Fruit fly (Drosophila melanogaster) whole organism, pupa: ENCODE measurements around the gene Cpr35B.
A peak's percentile ranks its signal among the peaks of the same experiment; 100 is the strongest.

Experiments used
- CG10348 ChIP-seq: fragments of 200-800 bp; sonication (Bioruptor generic); IDR thresholded peaks from 2 replicates; pipeline ENCODE4 v1.3.6; 2022; ENCODE audit warnings: missing biosample characterization, missing genetic modification characterization
- CG12605 ChIP-seq: fragments of 200-800 bp; sonication (Bioruptor generic); IDR thresholded peaks from 2 replicates; pipeline ENCODE4 v1.3.6; 2022; ENCODE audit warnings: missing biosample characterization, missing genetic modification characterization
- CG13204 ChIP-seq: fragments of 200-800 bp; sonication (Bioruptor generic); optimal IDR thresholded peaks from 2 replicates; lab custom pipeline; 2018; ENCODE audit warnings: missing biosample characterization, mild to moderate bottlenecking, missing genetic modification characterization, moderate library complexity
- CG14655 ChIP-seq: fragments of 200-800 bp; sonication (Bioruptor generic); optimal IDR thresholded peaks from 3 replicates; lab custom pipeline; 2017; ENCODE audit warnings: mild to moderate bottlenecking, missing biosample characterization, missing genetic modification reagents, missing genetic modification characterization
- CG17806 ChIP-seq: fragments of 200-800 bp; sonication (Bioruptor generic); optimal IDR thresholded peaks from 2 replicates; lab custom pipeline; 2018; ENCODE audit warnings: missing biosample characterization, mild to moderate bottlenecking, missing genetic modification characterization, moderate library complexity
- CG32121 ChIP-seq: fragments of 200-800 bp; sonication (Bioruptor generic); IDR thresholded peaks from 2 replicates; pipeline ENCODE4 v1.3.6; 2022; ENCODE audit warnings: missing biosample characterization, missing genetic modification characterization
- CG8159 ChIP-seq: fragments of 200-800 bp; sonication (Bioruptor generic); optimal IDR thresholded peaks from 3 replicates; lab custom pipeline; 2018; ENCODE audit warnings: missing biosample characterization, mild to moderate bottlenecking, missing genetic modification characterization, moderate library complexity
- CG9948 ChIP-seq: fragments of 200-800 bp; sonication (Bioruptor generic); optimal IDR thresholded peaks from 2 replicates; lab custom pipeline; 2018; ENCODE audit warnings: missing biosample characterization, mild to moderate bottlenecking, missing genetic modification characterization, moderate library complexity
- D1 ChIP-seq: fragments of 200-800 bp; sonication (Bioruptor generic); optimal IDR thresholded peaks from 2 replicates; lab custom pipeline; 2018; ENCODE audit warnings: missing biosample characterization, mild to moderate bottlenecking, missing genetic modification characterization, moderate library complexity
- EcR ChIP-seq: fragments of 200-800 bp; sonication (Bioruptor generic); optimal IDR thresholded peaks from 3 replicates; lab custom pipeline; 2019; ENCODE audit warnings: missing biosample characterization, missing genetic modification characterization, mild to moderate bottlenecking, moderate library complexity, missing genetic modification reagents
- Pif1A ChIP-seq: fragments of 200-800 bp; sonication (Bioruptor generic); optimal IDR thresholded peaks from 3 replicates; lab custom pipeline; 2016; ENCODE audit warnings: missing biosample characterization, missing genetic modification characterization
- Pif1B ChIP-seq: fragments of 200-800 bp; sonication (Bioruptor generic); optimal IDR thresholded peaks from 3 replicates; lab custom pipeline; 2016; ENCODE audit warnings: missing biosample characterization, missing genetic modification characterization
- fd96Ca ChIP-seq: fragments of 200-800 bp; sonication (Bioruptor generic); IDR thresholded peaks from 3 replicates; pipeline ENCODE4 v1.3.6; 2022; ENCODE audit warnings: missing biosample characterization, missing genetic modification characterization

dm6 chr2L:14401616-14402240 lies 23.3 kb downstream of the Cpr35B start:
- TF ChIP-seq CG32121 (GFP tag; lab: Robert Waterston, UW), result no peak
- no peak for TF ChIP-seq fd96Ca (GFP tag; lab: Robert Waterston, UW)
- TF ChIP-seq CG12605 (GFP tag; lab: Robert Waterston, UW), result no peak
- TF ChIP-seq CG8159 (tag; lab: Kevin White, UChicago), result no peak
- no peak for TF ChIP-seq CG10348 (GFP tag; lab: Robert Waterston, UW)
- no peak for TF ChIP-seq Pif1B (GFP tag; lab: Kevin White, UChicago)
- TF ChIP-seq D1, result no peak
- TF ChIP-seq CG9948 (tag; lab: Kevin White, UChicago), result no peak
- TF ChIP-seq CG13204, result no peak
- TF ChIP-seq EcR (GFP tag; lab: Kevin White, UChicago), result no peak
- peak; percentile 17 for TF ChIP-seq Pif1A
- TF ChIP-seq CG14655 (GFP tag; lab: Kevin White, UChicago), result peak; percentile 38
- TF ChIP-seq CG17806 (tag; lab: Kevin White, UChicago), result peak; percentile 31
